Worm (Caenorhabditis elegans) whole organism, L4 larva: ENCODE data around the gene dhs-30.

ENCODE experiments used
- D1046.2 ChIP-seq: fragments of 200-800 bp; sonication (Bioruptor generic); IDR thresholded peaks from 2 replicates; pipeline ENCODE4 v1.3.6; 2022; ENCODE audit warnings: missing genetic modification characterization, missing compliant biosample characterization
- F44E2.7 ChIP-seq: fragments of 200-800 bp; sonication (Bioruptor generic); IDR thresholded peaks from 2 replicates; pipeline ENCODE4 v2.1.2; 2022; ENCODE audit warnings: missing genetic modification characterization, missing compliant biosample characterization
- R02D3.7 ChIP-seq: fragments of 150-350 bp; sonication (generic microtip); optimal IDR thresholded peaks from 3 replicates; lab custom pipeline; 2014; ENCODE audit warnings: missing biosample characterization, missing genetic modification characterization
- T20F7.1 ChIP-seq: fragments of 200-800 bp; sonication (Bioruptor generic); optimal IDR thresholded peaks from 2 replicates; lab custom pipeline; 2018; ENCODE audit warnings: mild to moderate bottlenecking, missing genetic modification characterization, missing compliant biosample characterization
- T26A8.4 ChIP-seq: fragments of 200-800 bp; sonication (Bioruptor generic); IDR thresholded peaks from 2 replicates; pipeline ENCODE4 v1.3.6; 2022; ENCODE audit warnings: missing genetic modification characterization, missing compliant biosample characterization
- Y48G9A.11 ChIP-seq: fragments of 200-800 bp; sonication (Bioruptor generic); IDR thresholded peaks from 2 replicates; pipeline ENCODE4 v1.3.6; 2022; ENCODE audit warnings: missing genetic modification reagents, missing genetic modification characterization, missing compliant biosample characterization
- ZK337.2 ChIP-seq: fragments of 200-800 bp; sonication (Bioruptor generic); IDR thresholded peaks from 2 replicates; pipeline ENCODE4 v1.3.6; 2022; ENCODE audit warnings: missing genetic modification reagents, missing genetic modification characterization, missing compliant biosample characterization
- aha-1 ChIP-seq: fragments of 150-350 bp; peaks from one replicate; lab custom pipeline; 2014; ENCODE audit warnings: missing biosample characterization, missing genetic modification characterization
- ama-1 ChIP-seq: fragments of 150-350 bp; optimal IDR thresholded peaks from 2 replicates; lab custom pipeline; 2014; ENCODE audit warnings: inconsistent platforms, mixed read lengths
- attf-4 ChIP-seq: sonication (generic microtip); optimal IDR thresholded peaks from 3 replicates; lab custom pipeline; 2017; ENCODE audit warnings: missing biosample characterization, missing genetic modification characterization
- ceh-28 ChIP-seq: fragments of 150-350 bp; optimal IDR thresholded peaks from 2 replicates; lab custom pipeline; 2014; ENCODE audit warnings: missing biosample characterization, missing genetic modification reagents, missing genetic modification characterization
- ceh-62 ChIP-seq: sonication (generic microtip); optimal IDR thresholded peaks from 2 replicates; lab custom pipeline; 2017; ENCODE audit warnings: missing biosample characterization, missing genetic modification characterization
- ces-1 ChIP-seq: fragments of 150-350 bp; sonication (generic microtip); optimal IDR thresholded peaks from 4 replicates; lab custom pipeline; 2014; ENCODE audit warnings: missing biosample characterization, missing genetic modification reagents, missing genetic modification characterization
- cey-2 ChIP-seq: sonication (generic microtip); optimal IDR thresholded peaks from 3 replicates; lab custom pipeline; 2017; ENCODE audit warnings: missing genetic modification characterization, mild to moderate bottlenecking, missing compliant biosample characterization, antibody characterized with exemption, borderline replicate concordance; ENCODE audit not compliant: insufficient read depth
- ctbp-1 ChIP-seq: fragments of 200-800 bp; sonication (Bioruptor generic); IDR thresholded peaks from 2 replicates; pipeline ENCODE4 v1.3.6; 2022; ENCODE audit warnings: missing genetic modification reagents, missing genetic modification characterization, missing compliant biosample characterization
- daf-16 ChIP-seq, 3 experiments: sonication (generic microtip); optimal IDR thresholded peaks; 2 replicates each; lab custom pipeline; 2016 to 2017; ENCODE audit warnings: missing genetic modification characterization in 3 of 3, missing genetic modification reagents in 3 of 3, mild to moderate bottlenecking in 2 of 3, missing compliant biosample characterization in 2 of 3, missing biosample characterization in 1 of 3, moderate library complexity in 1 of 3
- dmd-6 ChIP-seq: fragments of 200-800 bp; sonication (Bioruptor generic); IDR thresholded peaks from 2 replicates; pipeline ENCODE4 v1.3.6; 2022; ENCODE audit warnings: missing genetic modification reagents, missing genetic modification characterization, missing compliant biosample characterization
- dmd-8 ChIP-seq: fragments of 200-800 bp; sonication (Bioruptor generic); IDR thresholded peaks from 2 replicates; pipeline ENCODE4 v1.3.6; 2022; ENCODE audit warnings: missing genetic modification characterization, missing compliant biosample characterization
- dmd-9 ChIP-seq: fragments of 200-800 bp; sonication (Bioruptor generic); IDR thresholded peaks from 2 replicates; pipeline ENCODE4 v1.3.6; 2022; ENCODE audit warnings: missing genetic modification reagents, missing genetic modification characterization, missing compliant biosample characterization
- dpl-1 ChIP-seq: fragments of 150-350 bp; optimal IDR thresholded peaks from 2 replicates; lab custom pipeline; 2014; ENCODE audit warnings: missing biosample characterization, missing genetic modification reagents, missing genetic modification characterization
- dve-1 ChIP-seq: sonication (generic microtip); optimal IDR thresholded peaks from 2 replicates; lab custom pipeline; 2017; ENCODE audit warnings: antibody characterized with exemption, mild to moderate bottlenecking, missing genetic modification characterization, missing compliant biosample characterization; ENCODE audit not compliant: insufficient read depth
- egl-27 ChIP-seq: sonication (generic microtip); optimal IDR thresholded peaks from 3 replicates; lab custom pipeline; 2017; ENCODE audit warnings: missing biosample characterization, missing genetic modification reagents, missing genetic modification characterization
- egl-43 ChIP-seq: fragments of 200-800 bp; sonication (Bioruptor generic); IDR thresholded peaks from 2 replicates; pipeline ENCODE4 v1.3.6; 2022; ENCODE audit warnings: missing genetic modification reagents, missing genetic modification characterization, missing compliant biosample characterization
- gei-8 ChIP-seq: fragments of 200-800 bp; sonication (Bioruptor generic); optimal IDR thresholded peaks from 2 replicates; lab custom pipeline; 2018; ENCODE audit warnings: mild to moderate bottlenecking, missing genetic modification characterization, missing compliant biosample characterization
- hlh-11 ChIP-seq: fragments of 200-800 bp; sonication (Bioruptor generic); optimal IDR thresholded peaks from 2 replicates; lab custom pipeline; 2018; ENCODE audit warnings: mild to moderate bottlenecking, missing genetic modification characterization, missing compliant biosample characterization
- lim-7 ChIP-seq: fragments of 200-800 bp; sonication (Bioruptor generic); IDR thresholded peaks from 2 replicates; pipeline ENCODE4 v1.3.6; 2022; ENCODE audit warnings: missing genetic modification characterization, missing compliant biosample characterization
- lsy-2 ChIP-seq, 2 experiments: fragments of 150-350 bp in 1 of 2; sonication (generic microtip) in 1 of 2; optimal IDR thresholded peaks; 2 replicates each; lab custom pipeline; 2014 to 2017; ENCODE audit warnings: missing biosample characterization in 2 of 2, missing genetic modification characterization in 2 of 2
- mdl-1 ChIP-seq, 2 experiments: fragments of 150-350 bp in 1 of 2; sonication (generic microtip) in 1 of 2; optimal IDR thresholded peaks; 2 replicates each; lab custom pipeline; 2014 to 2017; ENCODE audit warnings: missing biosample characterization in 2 of 2, missing genetic modification characterization in 2 of 2
- mdt-29 ChIP-seq: fragments of 200-800 bp; sonication (Bioruptor generic); IDR thresholded peaks from 2 replicates; pipeline ENCODE4 v1.3.6; 2022; ENCODE audit warnings: missing genetic modification reagents, missing genetic modification characterization, missing compliant biosample characterization
- mes-2 ChIP-seq: sonication (generic microtip); optimal IDR thresholded peaks from 2 replicates; lab custom pipeline; 2016; ENCODE audit warnings: missing genotype, mild to moderate bottlenecking, missing genetic modification characterization, missing compliant biosample characterization; ENCODE audit not compliant: poor library complexity, severe bottlenecking
- nhr-102 ChIP-seq: sonication (generic microtip); optimal IDR thresholded peaks from 2 replicates; lab custom pipeline; 2016; ENCODE audit warnings: mild to moderate bottlenecking, missing genetic modification characterization, moderate library complexity, missing compliant biosample characterization
- nhr-111 ChIP-seq: fragments of 200-800 bp; sonication (Bioruptor generic); optimal IDR thresholded peaks from 2 replicates; lab custom pipeline; 2018; ENCODE audit warnings: mild to moderate bottlenecking, missing genetic modification characterization, missing compliant biosample characterization
- nhr-28 ChIP-seq: fragments of 150-350 bp; optimal IDR thresholded peaks from 2 replicates; lab custom pipeline; 2014; ENCODE audit warnings: missing biosample characterization, missing genetic modification characterization
- pha-4 ChIP-seq, 2 experiments: fragments of 150-350 bp in 1 of 2; fragments of 200-800 bp in 1 of 2; sonication (Bioruptor generic) in 1 of 2; IDR thresholded peaks in 1 of 2; optimal IDR thresholded peaks in 1 of 2; 2 replicates each; pipeline versions ENCODE4 v1.3.6 to Lab custom; 2014 to 2022; ENCODE audit warnings: missing genetic modification characterization in 2 of 2, missing genetic modification reagents in 2 of 2, missing biosample characterization in 1 of 2, missing compliant biosample characterization in 1 of 2
- pqm-1 ChIP-seq: sonication (generic microtip); optimal IDR thresholded peaks from 2 replicates; lab custom pipeline; 2017; ENCODE audit warnings: missing biosample characterization, missing genetic modification characterization
- set-16 ChIP-seq: fragments of 200-800 bp; sonication (Bioruptor generic); IDR thresholded peaks from 2 replicates; pipeline ENCODE4 v1.3.6; 2022; ENCODE audit warnings: missing genetic modification reagents, missing genetic modification characterization, missing compliant biosample characterization
- skn-1 ChIP-seq: fragments of 150-350 bp; optimal IDR thresholded peaks from 2 replicates; lab custom pipeline; 2014; ENCODE audit warnings: missing biosample characterization, missing genetic modification characterization
- snpc-4 ChIP-seq: fragments of 150-350 bp; optimal IDR thresholded peaks from 2 replicates; lab custom pipeline; 2014; ENCODE audit warnings: missing biosample characterization, missing genetic modification characterization
- unc-39 ChIP-seq: sonication (generic microtip); optimal IDR thresholded peaks from 2 replicates; lab custom pipeline; 2017; ENCODE audit warnings: missing biosample characterization, missing genetic modification characterization
- zag-1 ChIP-seq: fragments of 150-350 bp; optimal IDR thresholded peaks from 2 replicates; lab custom pipeline; 2014; ENCODE audit warnings: missing biosample characterization, missing genetic modification characterization
- zip-11 ChIP-seq: fragments of 200-800 bp; sonication (Bioruptor generic); IDR thresholded peaks from 2 replicates; pipeline ENCODE4 v1.3.6; 2022; ENCODE audit warnings: missing genetic modification characterization, missing compliant biosample characterization

Gene dhs-30

DNA sequence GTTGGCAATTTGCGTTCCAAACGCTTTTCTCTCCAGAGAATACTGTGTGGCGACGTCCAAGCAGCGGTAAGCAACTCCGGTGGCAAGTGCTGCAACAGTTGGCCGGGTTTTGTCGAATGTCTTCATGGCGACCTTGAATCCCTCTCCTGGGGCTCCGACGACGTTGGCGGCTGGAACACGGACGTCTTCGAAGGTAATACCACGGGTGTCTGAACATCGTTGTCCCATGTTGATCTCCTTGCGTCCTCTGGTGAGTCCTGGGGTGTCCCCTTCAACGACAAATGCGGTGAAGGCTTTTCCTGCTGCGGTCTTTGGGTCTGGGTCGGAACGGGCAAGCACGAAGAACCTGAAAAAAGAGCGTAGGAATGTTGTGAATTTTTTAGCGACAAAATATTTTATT, 19.9 kb downstream of the dhs-30 start:
- TF ChIP-seq nhr-102 (tag; lab: Kevin White, UChicago) (no peak), mdt-29 (GFP tag; lab: Robert Waterston, UW) (no peak), set-16 (peak; percentile 61), F44E2.7 (GFP tag; lab: Robert Waterston, UW) (no peak), dmd-9 (GFP tag; lab: Robert Waterston, UW) (peak; percentile 40; the same call in 1 of the 2 replicates), pha-4 (GFP tag; IDR thresholded peaks at IDR 0.05; lab: Robert Waterston, UW) (peak; percentile 7; the same call in 1 of the 2 replicates), pha-4 (tag; optimal IDR thresholded peaks at IDR 0.05; lab: Kevin White, UChicago) (no peak), lsy-2 (tag; optimal IDR thresholded peaks at IDR 0.05; lab: Kevin White, UChicago) (no peak), Y48G9A.11 (GFP tag; lab: Robert Waterston, UW) (no peak), snpc-4 (no peak), dpl-1 (no peak), zag-1 (tag; lab: Kevin White, UChicago) (no peak), lim-7 (GFP tag; lab: Robert Waterston, UW) (no peak), dmd-8 (no peak), mes-2 (tag; lab: Kevin White, UChicago) (no peak), R02D3.7 (no peak), zip-11 (GFP tag; lab: Robert Waterston, UW) (no peak), ZK337.2 (GFP tag; lab: Robert Waterston, UW) (no peak), dmd-6 (GFP tag; lab: Robert Waterston, UW) (no peak), D1046.2 (GFP tag; lab: Robert Waterston, UW) (no peak), aha-1 (tag; lab: Kevin White, UChicago) (peak; percentile 59), attf-4 (tag; lab: Kevin White, UChicago) (no peak), nhr-111 (GFP tag; lab: Kevin White, UChicago) (no peak), unc-39 (tag; lab: Kevin White, UChicago) (no peak), T20F7.1 (GFP tag; lab: Kevin White, UChicago) (no peak), T26A8.4 (GFP tag; lab: Robert Waterston, UW) (no peak)

DNA sequence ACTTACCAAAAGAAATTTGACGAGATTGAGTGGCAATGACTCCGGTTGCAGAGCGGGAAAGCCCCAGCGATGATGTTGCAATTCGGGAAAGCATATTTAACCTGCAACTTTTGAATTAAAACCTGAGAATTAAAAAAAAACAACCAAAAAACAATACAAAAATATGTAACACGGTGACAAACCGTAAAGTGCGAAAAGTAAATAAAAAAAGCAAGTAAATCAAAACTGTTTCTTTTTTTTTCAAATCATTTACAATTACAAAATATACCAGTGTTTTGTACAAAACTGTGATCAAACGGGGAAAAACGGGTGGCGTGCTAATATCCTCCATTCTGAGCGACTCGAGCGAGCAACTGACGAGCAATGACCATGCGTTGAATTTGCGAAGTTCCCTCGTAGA, 20.8 kb downstream of the dhs-30 start, which contains the start of gene acdh-10:
acdh-10 (minus strand) TSS at position 101 of the 400 bp plus-strand sequence.
- TF ChIP-seq ama-1 (lab: Kevin White, UChicago) (peak; percentile 23), ceh-28 (tag; lab: Kevin White, UChicago) (no peak), daf-16 (GFP tag; optimal IDR thresholded peaks at IDR 0.05; lab: Kevin White, UChicago) (no peak), daf-16 (tag; optimal IDR thresholded peaks at IDR 0.05; lab: Kevin White, UChicago) (peak; percentile 3), aha-1 (tag; lab: Kevin White, UChicago) (no peak)

DNA sequence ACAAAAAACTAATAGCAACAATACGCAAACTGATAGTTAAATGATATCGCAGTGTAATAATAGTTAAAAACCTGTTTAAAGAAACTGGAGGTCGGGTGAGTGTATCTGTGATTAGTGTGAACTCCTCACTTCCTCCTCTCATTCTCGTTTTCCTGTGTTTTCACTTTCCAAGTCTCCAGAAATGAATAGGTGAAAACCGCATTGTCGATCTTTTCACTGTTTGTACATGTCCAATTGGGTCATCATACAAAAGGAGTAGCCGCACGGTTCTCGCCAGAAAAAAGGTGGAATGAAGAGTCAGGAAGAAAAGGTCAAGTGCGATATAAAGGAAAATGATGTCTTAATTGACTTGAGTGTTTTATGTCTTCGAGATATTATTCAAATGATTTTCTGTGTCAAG, 24.1 kb downstream of the dhs-30 start:
- TF ChIP-seq nhr-28 (tag; lab: Kevin White, UChicago) (no peak), cey-2 (no peak)

DNA sequence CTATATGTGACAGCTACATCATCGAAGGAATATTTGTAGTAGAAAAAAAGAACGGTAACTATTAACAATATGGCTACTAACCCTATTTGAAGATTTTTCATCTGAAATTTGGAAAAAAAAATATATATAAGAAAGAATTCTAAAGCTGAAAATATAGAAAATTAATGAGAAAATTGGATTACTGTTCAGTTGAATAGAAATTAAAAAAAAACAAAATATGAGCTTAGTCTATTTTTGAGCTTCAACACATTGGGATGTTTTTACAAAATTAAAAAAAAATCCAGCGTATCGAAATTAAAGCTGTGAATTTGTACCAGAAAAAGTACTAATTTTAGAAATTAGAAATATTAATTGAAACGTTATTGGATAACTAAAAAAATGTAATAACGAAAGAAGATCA, 26.4 kb downstream of the dhs-30 start, which contains the start of gene T08G2.2:
T08G2.2 (minus strand) TSS at position 101 of the 400 bp plus-strand sequence.
- TF ChIP-seq aha-1 (tag; lab: Kevin White, UChicago): peak; percentile 83
- no peak for TF ChIP-seq ctbp-1

DNA sequence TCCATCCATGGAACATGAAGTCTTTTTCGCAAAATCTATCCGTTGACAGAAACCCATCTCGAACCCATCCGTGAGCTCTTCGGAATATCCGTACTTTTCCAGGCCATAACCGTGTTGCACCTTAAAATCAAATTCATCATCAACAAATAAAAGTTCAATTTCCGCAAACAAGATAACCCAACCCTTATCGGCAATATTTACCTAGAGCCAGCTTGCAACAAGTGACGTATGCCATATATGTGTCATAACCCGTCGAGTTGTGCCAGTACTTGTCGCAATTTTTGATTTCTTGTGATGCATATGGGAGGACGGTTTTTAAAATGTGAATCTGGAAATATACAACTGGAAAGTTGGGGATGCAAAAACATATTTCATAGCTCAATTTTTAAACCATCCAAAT, 29.8 kb downstream of the dhs-30 start:
- no peak for TF ChIP-seq mdt-29 (GFP tag; lab: Robert Waterston, UW)
- TF ChIP-seq gei-8: no peak
- peak; percentile 51 for TF ChIP-seq dmd-6 (GFP tag; lab: Robert Waterston, UW)
- TF ChIP-seq F44E2.7 (GFP tag; lab: Robert Waterston, UW): no peak
- TF ChIP-seq nhr-28 (tag; lab: Kevin White, UChicago): peak; percentile 26
- TF ChIP-seq ces-1 (GFP tag; lab: Kevin White, UChicago): no peak
- TF ChIP-seq skn-1 (tag; lab: Kevin White, UChicago): no peak
- no peak for TF ChIP-seq daf-16 (GFP tag; optimal IDR thresholded peaks at IDR 0.05; lab: Kevin White, UChicago)
- peak; percentile 95 for TF ChIP-seq daf-16 (tag; optimal IDR thresholded peaks at IDR 0.05; lab: Kevin White, UChicago)
- peak; percentile 29 for TF ChIP-seq hlh-11 (tag; lab: Kevin White, UChicago)
- TF ChIP-seq ceh-62 (tag; lab: Kevin White, UChicago): no peak
- no peak for TF ChIP-seq egl-27 (tag; lab: Kevin White, UChicago)
- TF ChIP-seq pqm-1 (tag; lab: Kevin White, UChicago): peak; percentile 60
- TF ChIP-seq mdl-1 (tag; optimal IDR thresholded peaks at IDR 0.05; lab: Kevin White, UChicago): no peak
- TF ChIP-seq dve-1 (tag; lab: Kevin White, UChicago): peak; percentile 21
- no peak for TF ChIP-seq egl-43
